Worm (Caenorhabditis elegans): Measurements from ENCODE around the gene C12D8.21.

C12D8.21 gene

DNA sequence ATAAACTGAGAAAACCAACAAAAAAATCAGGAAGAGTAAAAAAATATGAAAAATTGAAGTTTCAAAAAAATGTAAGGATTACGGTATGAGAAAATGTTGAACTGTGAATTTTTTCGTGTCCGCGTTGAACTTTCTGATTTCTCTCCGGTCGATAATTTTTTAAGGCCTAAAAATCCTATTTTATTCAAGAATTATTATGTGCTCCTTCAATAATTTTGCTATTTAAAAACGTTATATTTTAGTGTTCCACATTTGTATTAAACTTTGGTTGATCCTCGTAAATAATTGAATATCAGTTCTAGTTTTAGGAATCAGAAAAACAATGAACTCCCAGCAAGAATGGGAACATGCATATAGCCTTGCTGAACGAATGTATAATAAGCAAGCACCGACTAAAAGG lies 28.4 kb downstream of the C12D8.21 start, which contains the start of gene hpo-40:
Gene hpo-40 (plus strand): TSS at position 301 of the 400 bp plus-strand sequence.
- TF ChIP-seq lsy-12 (tag; optimal IDR thresholded peaks at IDR 0.05): no peak
- no peak for TF ChIP-seq unc-39 (tag; optimal IDR thresholded peaks at IDR 0.05)
- TF ChIP-seq nhr-23 (tag; optimal IDR thresholded peaks at IDR 0.05): no peak
- no peak for TF ChIP-seq egl-5 (tag; optimal IDR thresholded peaks at IDR 0.05)
- no peak for TF ChIP-seq daf-12 (tag; optimal IDR thresholded peaks at IDR 0.05)
- no peak for TF ChIP-seq ceh-28 (tag; optimal IDR thresholded peaks at IDR 0.05)

DNA sequence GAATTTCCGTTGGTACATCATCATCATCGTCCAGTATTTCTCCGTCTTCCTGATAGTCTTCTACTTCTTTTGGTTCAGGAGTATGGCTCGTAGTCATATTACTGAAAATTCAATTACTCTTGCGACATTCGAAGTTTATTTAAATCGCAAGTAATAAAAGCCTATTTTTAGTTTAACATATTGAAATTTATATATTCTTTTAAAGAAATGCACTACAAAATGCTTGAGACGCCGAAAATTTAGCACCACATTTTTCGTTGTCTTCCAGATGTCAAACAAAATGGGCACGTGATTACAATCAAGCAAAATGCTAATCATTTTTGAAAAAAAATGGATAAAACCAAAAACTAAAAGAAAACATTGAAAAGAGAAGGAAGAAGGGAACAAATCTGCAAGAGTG lies 29.0 kb downstream of the C12D8.21 start, which contains the start of gene zhit-3:
Gene zhit-3 (minus strand): TSS at position 101 of the 400 bp plus-strand sequence.
- TF ChIP-seq unc-39 (tag; optimal IDR thresholded peaks at IDR 0.05) (no peak), ama-1 (optimal IDR thresholded peaks at IDR 0.05) (no peak), nhr-12 (tag; optimal IDR thresholded peaks at IDR 0.05) (no peak)

ce11 chrV:10210244-10210643 lies 30.7 kb downstream of the C12D8.21 start, which contains the start of gene tftc-3:
tftc-3 (minus strand) TSS chrV:10210344.
- TF ChIP-seq lin-15B (tag; optimal IDR thresholded peaks at IDR 0.05): no peak
- no peak for TF ChIP-seq pha-4 (tag; optimal IDR thresholded peaks at IDR 0.05)
- no peak for TF ChIP-seq fkh-2 (tag; optimal IDR thresholded peaks at IDR 0.05)
- no peak for TF ChIP-seq nhr-12 (tag; optimal IDR thresholded peaks at IDR 0.05)
- TF ChIP-seq tbx-2 (tag; optimal IDR thresholded peaks at IDR 0.05): no peak
- no peak for TF ChIP-seq nhr-237 (tag; optimal IDR thresholded peaks at IDR 0.05)

DNA sequence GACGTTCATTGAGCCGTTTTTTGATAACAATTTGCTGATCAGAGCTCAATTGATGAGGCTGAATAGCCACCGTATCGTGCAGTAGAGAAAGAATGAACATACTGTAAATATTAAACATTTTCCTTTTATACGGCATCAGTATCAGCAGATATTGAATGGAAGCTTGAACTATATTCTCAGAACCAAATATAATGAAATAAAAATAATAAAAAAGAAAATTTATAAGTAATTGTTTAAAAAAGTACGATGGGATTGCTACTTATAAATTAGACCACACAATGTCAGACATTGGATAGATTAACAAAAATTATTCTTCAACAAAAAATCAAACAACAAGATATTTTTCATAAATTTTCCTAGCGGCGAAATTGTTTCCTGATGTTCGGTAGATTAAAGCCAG lies 34.5 kb downstream of the C12D8.21 start, which contains the start of gene rpc-25:
Gene rpc-25 (minus strand): TSS at position 101 of the 400 bp plus-strand sequence.
- TF ChIP-seq lin-39 (tag; optimal IDR thresholded peaks at IDR 0.05) (no peak), lin-15B (tag; optimal IDR thresholded peaks at IDR 0.05) (no peak), ceh-9 (tag; optimal IDR thresholded peaks at IDR 0.05) (no peak), nhr-77 (tag; optimal IDR thresholded peaks at IDR 0.05) (no peak), nhr-43 (tag; optimal IDR thresholded peaks at IDR 0.05; ENCODE audit: poor library complexity, severe bottlenecking) (no peak), skn-1 (tag; optimal IDR thresholded peaks at IDR 0.05) (no peak), ztf-11 (tag; optimal IDR thresholded peaks at IDR 0.05) (no peak), unc-39 (tag; optimal IDR thresholded peaks at IDR 0.05) (no peak), ceh-28 (tag; optimal IDR thresholded peaks at IDR 0.05) (no peak), nhr-25 (tag; optimal IDR thresholded peaks at IDR 0.05) (no peak), zag-1 (tag; optimal IDR thresholded peaks at IDR 0.05) (no peak), pqm-1 (tag; optimal IDR thresholded peaks at IDR 0.05) (no peak), daf-12 (tag; optimal IDR thresholded peaks at IDR 0.05) (no peak), nhr-12 (tag; optimal IDR thresholded peaks at IDR 0.05) (no peak), nhr-28 (tag; optimal IDR thresholded peaks at IDR 0.05) (no peak), elt-3 (tag; optimal IDR thresholded peaks at IDR 0.05) (no peak), ztf-4 (tag; optimal IDR thresholded peaks at IDR 0.05) (no peak), tbx-2 (tag; optimal IDR thresholded peaks at IDR 0.05) (no peak), jun-1 (tag; optimal IDR thresholded peaks at IDR 0.05) (no peak)

DNA sequence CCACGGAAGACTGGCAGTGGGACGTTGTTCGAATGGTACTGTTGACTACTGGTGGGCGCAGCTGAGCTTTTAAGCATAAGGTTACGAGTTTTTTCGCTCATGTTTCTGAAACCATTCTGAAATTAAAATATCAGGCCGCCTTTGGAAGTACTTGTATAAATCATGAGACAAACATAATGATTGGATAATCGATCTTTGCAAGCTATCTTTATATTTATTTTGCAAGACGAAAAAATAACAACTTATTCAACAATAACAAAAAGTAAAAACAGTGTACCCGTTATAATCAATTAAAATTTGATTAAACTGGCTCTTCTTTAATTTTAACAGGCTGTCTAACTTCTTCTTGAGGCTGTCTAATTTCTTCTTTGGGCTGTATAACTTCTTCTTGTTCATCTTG lies 35.5 kb downstream of the C12D8.21 start, which contains the start of gene ZK856.16:
Gene ZK856.16 (minus strand): TSS at position 101 of the 400 bp plus-strand sequence.
- TF ChIP-seq pqm-1 (tag; optimal IDR thresholded peaks at IDR 0.05) (no peak), nhr-11 (tag; optimal IDR thresholded peaks at IDR 0.05) (no peak), mml-1 (tag; optimal IDR thresholded peaks at IDR 0.05) (no peak), aly-2 (tag; optimal IDR thresholded peaks at IDR 0.05) (no peak), nhr-43 (tag; optimal IDR thresholded peaks at IDR 0.05; ENCODE audit: poor library complexity, severe bottlenecking) (no peak)

DNA sequence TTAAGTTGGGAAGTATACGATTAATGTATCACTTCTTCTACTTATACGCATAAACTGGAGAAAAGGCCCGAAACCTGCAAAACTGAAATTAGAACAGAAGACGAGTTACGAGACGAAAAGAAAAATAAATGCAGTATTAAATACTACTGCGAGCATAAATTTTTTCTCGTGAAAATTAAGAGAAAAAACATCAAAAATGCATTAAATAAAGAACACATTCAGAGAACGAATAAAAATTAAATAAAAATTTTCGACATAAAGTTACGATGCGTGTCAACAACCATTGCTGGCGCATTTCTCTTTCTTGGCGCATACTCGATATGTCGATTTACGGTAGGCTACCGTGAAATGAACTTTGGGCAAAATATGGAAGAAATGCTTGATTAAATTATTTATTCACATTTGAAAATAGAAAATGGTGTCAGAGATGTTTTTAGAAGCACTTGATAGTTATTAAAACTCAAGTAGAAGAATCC lies 36.1 kb downstream of the C12D8.21 start, which contains the start of the genes ZK856.19 and ZK856.11:
Gene ZK856.19 (minus strand): TSS at position 51 of the 476 bp plus-strand sequence.
Gene ZK856.11 (minus strand): TSS at position 76 of the 476 bp plus-strand sequence.
- TF ChIP-seq zag-1 (tag; optimal IDR thresholded peaks at IDR 0.05) (no peak), R02D3.7 (tag; optimal IDR thresholded peaks at IDR 0.05) (peak; percentile 86), lin-15B (tag; optimal IDR thresholded peaks at IDR 0.05) (peak; percentile 92), mml-1 (tag; optimal IDR thresholded peaks at IDR 0.05) (no peak), ceh-9 (tag; optimal IDR thresholded peaks at IDR 0.05) (no peak), ztf-11 (tag; optimal IDR thresholded peaks at IDR 0.05) (no peak), daf-12 (tag; optimal IDR thresholded peaks at IDR 0.05) (no peak), fkh-10 (GFP tag; optimal IDR thresholded peaks at IDR 0.05) (peak; percentile 28), elt-2 (tag; optimal IDR thresholded peaks at IDR 0.05) (peak; percentile 43), elt-3 (tag; optimal IDR thresholded peaks at IDR 0.05) (no peak), nhr-23 (tag; optimal IDR thresholded peaks at IDR 0.05) (peak; percentile 68), nhr-28 (tag; optimal IDR thresholded peaks at IDR 0.05) (no peak), ZK546.5 (tag; optimal IDR thresholded peaks at IDR 0.05) (no peak), aly-2 (tag; optimal IDR thresholded peaks at IDR 0.05) (no peak), egl-5 (tag; optimal IDR thresholded peaks at IDR 0.05) (no peak), tbx-2 (tag; optimal IDR thresholded peaks at IDR 0.05) (peak; percentile 29), pha-4 (tag; optimal IDR thresholded peaks at IDR 0.05) (peak; percentile 88), ceh-82 (tag; optimal IDR thresholded peaks at IDR 0.05) (no peak), snpc-4 (tag; optimal IDR thresholded peaks at IDR 0.05) (peak; percentile 60), nhr-43 (tag; optimal IDR thresholded peaks at IDR 0.05; ENCODE audit: poor library complexity, severe bottlenecking) (peak; percentile 59), nhr-76 (tag; optimal IDR thresholded peaks at IDR 0.05) (no peak), egl-27 (tag; optimal IDR thresholded peaks at IDR 0.05) (no peak), lsy-12 (tag; optimal IDR thresholded peaks at IDR 0.05) (peak; percentile 68), jun-1 (tag; optimal IDR thresholded peaks at IDR 0.05) (peak; percentile 39), fos-1 (tag; optimal IDR thresholded peaks at IDR 0.05) (no peak), ceh-16 (tag; optimal IDR thresholded peaks at IDR 0.05) (no peak), ztf-4 (tag; optimal IDR thresholded peaks at IDR 0.05) (no peak), unc-62 (GFP tag; optimal IDR thresholded peaks at IDR 0.05) (no peak)

Measured in whole organism, L3 larva.